Fruit fly (Drosophila melanogaster) whole organism, embryonic: ENCODE data around the gene TfIIS.

Experiments
- C15 ChIP-seq: fragments of 200-800 bp; sonication (Bioruptor generic); IDR thresholded peaks from 3 replicates; pipeline ENCODE4 v1.3.6; 2022; ENCODE audit warnings: missing biosample characterization, missing genetic modification characterization
- CG12391 ChIP-seq: fragments of 200-800 bp; sonication (Bioruptor generic); optimal IDR thresholded peaks from 3 replicates; lab custom pipeline; 2018; ENCODE audit warnings: missing biosample characterization, mild to moderate bottlenecking, missing genetic modification characterization, moderate library complexity
- CG14667 ChIP-seq: fragments of 200-800 bp; sonication (Bioruptor generic); IDR thresholded peaks from 2 replicates; pipeline ENCODE4 v1.3.6; 2022; ENCODE audit warnings: missing biosample characterization, missing genetic modification characterization
- CG17328 ChIP-seq: fragments of 200-800 bp; sonication (Bioruptor generic); IDR thresholded peaks from 2 replicates; pipeline ENCODE4 v1.3.6; 2022; ENCODE audit warnings: missing biosample characterization, missing genetic modification characterization
- CG1792 ChIP-seq: fragments of 200-800 bp; sonication (Bioruptor generic); optimal IDR thresholded peaks from 2 replicates; lab custom pipeline; 2016; ENCODE audit warnings: missing biosample characterization, missing genetic modification characterization
- CG18619 ChIP-seq: fragments of 200-800 bp; sonication (Bioruptor generic); optimal IDR thresholded peaks from 3 replicates; lab custom pipeline; 2017; ENCODE audit warnings: missing biosample characterization, mild to moderate bottlenecking, missing genetic modification characterization
- CG3163 ChIP-seq: fragments of 200-800 bp; sonication (Bioruptor generic); optimal IDR thresholded peaks from 3 replicates; lab custom pipeline; 2016; ENCODE audit warnings: missing biosample characterization, missing genetic modification characterization
- CG32767 ChIP-seq: fragments of 200-800 bp; sonication (Bioruptor generic); IDR thresholded peaks from 2 replicates; pipeline ENCODE4 v1.3.6; 2022; ENCODE audit warnings: missing biosample characterization, missing genetic modification characterization
- CG34224 ChIP-seq: fragments of 200-800 bp; sonication (Bioruptor generic); IDR thresholded peaks from 3 replicates; pipeline ENCODE4 v1.3.6; 2022; ENCODE audit warnings: missing biosample characterization, missing genetic modification characterization; ENCODE audit not compliant: partially characterized antibody
- CG4360 ChIP-seq: fragments of 200-800 bp; sonication (Bioruptor generic); IDR thresholded peaks from 2 replicates; pipeline ENCODE4 v1.3.6; 2022; ENCODE audit warnings: missing biosample characterization, missing genetic modification characterization
- CG6654 ChIP-seq: fragments of 200-800 bp; sonication (Bioruptor generic); optimal IDR thresholded peaks from 2 replicates; lab custom pipeline; 2017; ENCODE audit warnings: missing biosample characterization, mild to moderate bottlenecking, missing genetic modification characterization
- CG6791 ChIP-seq: fragments of 200-800 bp; sonication (Bioruptor generic); IDR thresholded peaks from 3 replicates; pipeline ENCODE4 v1.3.6; 2022; ENCODE audit warnings: missing biosample characterization, missing genetic modification characterization; ENCODE audit not compliant: partially characterized antibody
- CG7372 ChIP-seq: fragments of 200-800 bp; sonication (Bioruptor generic); IDR thresholded peaks from 2 replicates; pipeline ENCODE4 v1.3.6; 2022; ENCODE audit warnings: missing biosample characterization, missing genetic modification characterization
- CG7786 ChIP-seq: fragments of 200-800 bp; sonication (Bioruptor generic); optimal IDR thresholded peaks from 2 replicates; lab custom pipeline; 2016; ENCODE audit warnings: missing biosample characterization, missing genetic modification characterization
- CG8290 ChIP-seq, 3 experiments: fragments of 200-800 bp; sonication (Bioruptor generic); optimal IDR thresholded peaks; 2 replicates each; lab custom pipeline; 2016 to 2019; ENCODE audit warnings: missing biosample characterization in 3 of 3, missing genetic modification characterization in 3 of 3, mild to moderate bottlenecking in 2 of 3, moderate library complexity in 1 of 3
- CG8924 ChIP-seq: fragments of 200-800 bp; optimal IDR thresholded peaks from 3 replicates; lab custom pipeline; 2019; ENCODE audit warnings: missing biosample characterization, mild to moderate bottlenecking, missing genetic modification characterization, moderate library complexity
- CG9797 ChIP-seq: fragments of 200-800 bp; sonication (Bioruptor generic); optimal IDR thresholded peaks from 3 replicates; lab custom pipeline; 2018; ENCODE audit warnings: missing biosample characterization, mild to moderate bottlenecking, missing genetic modification characterization
- CG9817 ChIP-seq: fragments of 200-800 bp; sonication (Bioruptor generic); optimal IDR thresholded peaks from 2 replicates; lab custom pipeline; 2018; ENCODE audit warnings: missing biosample characterization, mild to moderate bottlenecking, missing genetic modification characterization, moderate library complexity
- Camta ChIP-seq: fragments of 200-800 bp; sonication (Bioruptor generic); optimal IDR thresholded peaks from 2 replicates; lab custom pipeline; 2016; ENCODE audit warnings: missing biosample characterization, missing genetic modification characterization
- CrebB ChIP-seq: fragments of 200-800 bp; sonication (Bioruptor generic); optimal IDR thresholded peaks from 3 replicates; lab custom pipeline; 2018; ENCODE audit warnings: missing biosample characterization, mild to moderate bottlenecking, missing genetic modification characterization
- D19B ChIP-seq: fragments of 200-800 bp; sonication (Bioruptor generic); optimal IDR thresholded peaks from 2 replicates; lab custom pipeline; 2017; ENCODE audit warnings: missing biosample characterization, mild to moderate bottlenecking, missing genetic modification characterization
- Doc2 ChIP-seq: fragments of 200-800 bp; sonication (Bioruptor generic); IDR thresholded peaks from 2 replicates; pipeline ENCODE4 v1.3.6; 2022; ENCODE audit warnings: missing biosample characterization, missing genetic modification characterization
- Dref ChIP-seq: fragments of 200-800 bp; sonication (Bioruptor generic); IDR thresholded peaks from 2 replicates; pipeline ENCODE4 v1.3.6; 2022; ENCODE audit warnings: missing biosample characterization, missing genetic modification characterization
- Hmr ChIP-seq: fragments of 200-800 bp; sonication (Bioruptor generic); optimal IDR thresholded peaks from 3 replicates; lab custom pipeline; 2017; ENCODE audit warnings: mild to moderate bottlenecking, missing biosample characterization, missing genetic modification reagents, missing genetic modification characterization
- Jarid2 ChIP-seq: fragments of 200-800 bp; sonication (Bioruptor generic); optimal IDR thresholded peaks from 3 replicates; lab custom pipeline; 2017; ENCODE audit warnings: mild to moderate bottlenecking, missing biosample characterization, missing genetic modification reagents, missing genetic modification characterization
- Mrtf ChIP-seq: fragments of 200-800 bp; sonication (Bioruptor generic); IDR thresholded peaks from 3 replicates; pipeline ENCODE4 v1.3.6; 2022; ENCODE audit warnings: missing biosample characterization, missing genetic modification characterization
- Nf-YC ChIP-seq: fragments of 200-800 bp; optimal IDR thresholded peaks from 3 replicates; lab custom pipeline; 2019; ENCODE audit warnings: missing biosample characterization, mild to moderate bottlenecking, missing genetic modification characterization, moderate library complexity
- Ptx1 ChIP-seq: fragments of 200-800 bp; sonication (Bioruptor generic); IDR thresholded peaks from 2 replicates; pipeline ENCODE4 v1.3.6; 2022; ENCODE audit warnings: missing biosample characterization, missing genetic modification characterization
- Xrp1 ChIP-seq: fragments of 200-800 bp; sonication (Bioruptor generic); IDR thresholded peaks from 2 replicates; pipeline ENCODE4 v1.3.6; 2022; ENCODE audit warnings: missing biosample characterization, missing genetic modification characterization
- ab ChIP-seq: fragments of 200-800 bp; sonication (Bioruptor generic); optimal IDR thresholded peaks from 2 replicates; lab custom pipeline; 2016; ENCODE audit warnings: missing biosample characterization, missing genetic modification characterization
- bab2 ChIP-seq: fragments of 200-800 bp; sonication (Bioruptor generic); optimal IDR thresholded peaks from 2 replicates; lab custom pipeline; 2016; ENCODE audit warnings: missing biosample characterization, missing genetic modification characterization
- ci ChIP-seq: fragments of 200-800 bp; sonication (Bioruptor generic); IDR thresholded peaks from 3 replicates; pipeline ENCODE4 v1.3.6; 2022; ENCODE audit warnings: missing biosample characterization, missing genetic modification characterization
- dysf ChIP-seq: fragments of 200-800 bp; sonication (Bioruptor generic); IDR thresholded peaks from 3 replicates; pipeline ENCODE4 v1.3.6; 2022; ENCODE audit warnings: missing biosample characterization, missing genetic modification characterization
- eve ChIP-seq, 2 experiments: fragments of >200 bp; optimal IDR thresholded peaks; 2 replicates each; lab custom pipeline; 2017; ENCODE audit warnings: missing biosample characterization in 2 of 2, missing genetic modification characterization in 2 of 2
- gcm2 ChIP-seq: fragments of 200-800 bp; sonication (Bioruptor generic); optimal IDR thresholded peaks from 2 replicates; lab custom pipeline; 2016; ENCODE audit warnings: missing biosample characterization, missing genetic modification characterization
- kah ChIP-seq: fragments of 200-800 bp; sonication (Bioruptor generic); optimal IDR thresholded peaks from 2 replicates; lab custom pipeline; 2018; ENCODE audit warnings: missing biosample characterization, mild to moderate bottlenecking, missing genetic modification characterization
- lbe ChIP-seq: fragments of 200-800 bp; sonication (Bioruptor generic); optimal IDR thresholded peaks from 2 replicates; lab custom pipeline; 2016; ENCODE audit warnings: missing biosample characterization, mild to moderate bottlenecking, missing genetic modification characterization
- lilli ChIP-seq: fragments of 200-800 bp; sonication (Bioruptor generic); optimal IDR thresholded peaks from 3 replicates; lab custom pipeline; 2016; ENCODE audit warnings: missing biosample characterization, missing genetic modification characterization
- lov ChIP-seq, 2 experiments: fragments of 200-800 bp in 1 of 2; fragments of >200 bp in 1 of 2; sonication (Bioruptor generic) in 1 of 2; IDR thresholded peaks in 1 of 2; optimal IDR thresholded peaks in 1 of 2; 2 replicates in 1 of 2; 3 replicates in 1 of 2; pipeline versions ENCODE4 v1.3.6 to Lab custom; 2017 to 2022; ENCODE audit warnings: missing biosample characterization in 1 of 2, missing genetic modification characterization in 1 of 2
- nerfin-1 ChIP-seq: fragments of 200-800 bp; sonication (Bioruptor generic); optimal IDR thresholded peaks from 3 replicates; lab custom pipeline; 2019; ENCODE audit warnings: missing biosample characterization, mild to moderate bottlenecking, missing genetic modification characterization, moderate library complexity
- p53 ChIP-seq: fragments of 200-800 bp; sonication (Bioruptor generic); optimal IDR thresholded peaks from 2 replicates; lab custom pipeline; 2016; ENCODE audit warnings: missing biosample characterization, missing genetic modification characterization
- pan ChIP-seq, 4 experiments: fragments of >200 bp in 3 of 4; fragments of 200-800 bp in 1 of 4; sonication (Bioruptor generic) in 1 of 4; optimal IDR thresholded peaks in 3 of 4; IDR thresholded peaks in 1 of 4; 2 replicates each; pipeline versions ENCODE4 v1.3.6 to Lab custom; 2017 to 2022; ENCODE audit warnings: missing biosample characterization in 2 of 4, missing genetic modification characterization in 2 of 4, mixed read lengths in 1 of 4
- schlank ChIP-seq: fragments of 200-800 bp; sonication (Bioruptor generic); optimal IDR thresholded peaks from 2 replicates; lab custom pipeline; 2018; ENCODE audit warnings: missing biosample characterization, mild to moderate bottlenecking, missing genetic modification characterization
- shn ChIP-seq: fragments of 200-800 bp; sonication (Bioruptor generic); optimal IDR thresholded peaks from 3 replicates; lab custom pipeline; 2016; ENCODE audit warnings: missing biosample characterization, missing genetic modification characterization
- ssp ChIP-seq: fragments of 200-800 bp; sonication (Bioruptor generic); IDR thresholded peaks from 2 replicates; pipeline ENCODE4 v1.3.6; 2022; ENCODE audit warnings: missing biosample characterization, missing genetic modification characterization
- trem ChIP-seq: fragments of 200-800 bp; optimal IDR thresholded peaks from 3 replicates; lab custom pipeline; 2019; ENCODE audit warnings: missing biosample characterization, mild to moderate bottlenecking, missing genetic modification characterization, moderate library complexity
- wor ChIP-seq: fragments of 200-800 bp; sonication (Bioruptor generic); IDR thresholded peaks from 2 replicates; pipeline ENCODE4 v1.3.6; 2022; ENCODE audit warnings: missing biosample characterization, missing genetic modification characterization
- yki ChIP-seq: fragments of >200 bp; optimal IDR thresholded peaks from 3 replicates; lab custom pipeline; 2018

TfIIS gene

dm6 chr2L:15056359-15057220 lies 4.0 kb downstream of the TfIIS start (continued):
- TF ChIP-seq ci (GFP tag; lab: Robert Waterston, UW) (peak; percentile 83), CG6791 (GFP tag; lab: Robert Waterston, UW) (no peak), CrebB (tag; lab: Kevin White, UChicago) (peak; percentile 16), CG8924 (tag; lab: Kevin White, UChicago) (peak; percentile 65), kah (GFP tag; lab: Kevin White, UChicago) (peak; percentile 41), ab (GFP tag; lab: Kevin White, UChicago) (no peak), lov (optimal IDR thresholded peaks at IDR 0.05; lab: Kevin White, UChicago) (no peak), lov (GFP tag; IDR thresholded peaks at IDR 0.05; lab: Robert Waterston, UW) (0 out of 3 replicates have a peak, but pooled peaks have one; percentile 49), nerfin-1 (peak; percentile 78), D19B (peak; percentile 18), CG7372 (GFP tag; lab: Robert Waterston, UW) (peak; percentile 50; the same call in 1 of the 2 replicates), Hmr (GFP tag; lab: Kevin White, UChicago) (peak; percentile 68), ssp (GFP tag; lab: Robert Waterston, UW) (peak; percentile 74), dysf (GFP tag; lab: Robert Waterston, UW) (peak; percentile 78; the same call in 2 of the 3 replicates), lbe (GFP tag; lab: Kevin White, UChicago) (peak; percentile 59), eve (GFP tag; optimal IDR thresholded peaks at IDR 0.05; lab: Kevin White, UChicago) (peak in 1 of 2 experiments; percentile 88), Camta (GFP tag; lab: Kevin White, UChicago) (peak; percentile 47), trem (tag; lab: Kevin White, UChicago) (peak; percentile 57), shn (GFP tag; lab: Kevin White, UChicago) (no peak), CG1792 (GFP tag; lab: Kevin White, UChicago) (peak; percentile 9), Jarid2 (peak; percentile 41), CG12391 (tag; lab: Kevin White, UChicago) (peak; percentile 86), Nf-YC (no peak), bab2 (GFP tag; lab: Kevin White, UChicago) (no peak), p53 (GFP tag; lab: Kevin White, UChicago) (no peak), pan (optimal IDR thresholded peaks at IDR 0.05; lab: Kevin White, UChicago) (no peak), pan (GFP tag; optimal IDR thresholded peaks at IDR 0.05 in 1 of 2, IDR thresholded peaks at IDR 0.05 in 1 of 2) (peak in 1 of 2 experiments; percentile 78), CG17328 (GFP tag; lab: Robert Waterston, UW) (peak; percentile 76), CG9817 (tag; lab: Kevin White, UChicago) (peak; percentile 25), schlank (tag; lab: Kevin White, UChicago) (no peak), CG8290 (GFP tag; optimal IDR thresholded peaks at IDR 0.05; lab: Kevin White, UChicago) (peak; percentile 82), CG8290 (tag; optimal IDR thresholded peaks at IDR 0.05; lab: Kevin White, UChicago) (no peak), lilli (GFP tag; lab: Kevin White, UChicago) (peak; percentile 48), CG32767 (no peak), wor (GFP tag; lab: Robert Waterston, UW) (peak; percentile 59), CG14667 (no peak; the same call in 1 of the 2 replicates), yki (lab: Kevin White, UChicago) (peak; percentile 67), Mrtf (GFP tag; lab: Robert Waterston, UW) (peak; percentile 68; the same call in 2 of the 3 replicates), Xrp1 (GFP tag; lab: Robert Waterston, UW) (peak; percentile 86), CG34224 (no peak), CG7786 (GFP tag; lab: Kevin White, UChicago) (no peak), CG3163 (GFP tag; lab: Kevin White, UChicago) (no peak), Doc2 (GFP tag; lab: Robert Waterston, UW) (no peak), C15 (no peak), CG4360 (GFP tag; lab: Robert Waterston, UW) (peak; percentile 80), CG18619 (GFP tag; lab: Kevin White, UChicago) (peak; percentile 51), CG6654 (GFP tag; lab: Kevin White, UChicago) (peak; percentile 44), gcm2 (GFP tag; lab: Kevin White, UChicago) (peak; percentile 22), Dref (GFP tag; lab: Robert Waterston, UW) (no peak), Ptx1 (GFP tag; lab: Robert Waterston, UW) (peak; percentile 79), CG9797 (GFP tag; lab: Kevin White, UChicago) (no peak)
